Worm (Caenorhabditis elegans) whole organism, mixed stage, embryonic: ENCODE measurements around the gene T02E9.6.

Experiments used
- M03D4.4 ChIP-seq: sonication (generic microtip); optimal IDR thresholded peaks from 2 replicates; lab custom pipeline; 2017; ENCODE audit warnings: mild to moderate bottlenecking, missing genetic modification characterization, missing compliant biosample characterization
- bed-3 ChIP-seq: fragments of 200-800 bp; sonication (Bioruptor generic); optimal IDR thresholded peaks from 3 replicates; lab custom pipeline; 2018; ENCODE audit warnings: mild to moderate bottlenecking, missing genetic modification characterization, moderate library complexity, missing compliant biosample characterization
- blmp-1 ChIP-seq: fragments of 150-350 bp; optimal IDR thresholded peaks from 2 replicates; lab custom pipeline; 2014; ENCODE audit warnings: missing biosample characterization, missing genetic modification characterization
- ceh-39 ChIP-seq: fragments of 150-350 bp; optimal IDR thresholded peaks from 2 replicates; lab custom pipeline; 2014; ENCODE audit warnings: missing biosample characterization, missing genetic modification characterization
- ceh-43 ChIP-seq: fragments of 200-800 bp; sonication (Bioruptor generic); optimal IDR thresholded peaks from 2 replicates; lab custom pipeline; 2018; ENCODE audit warnings: mild to moderate bottlenecking, missing genetic modification characterization, moderate library complexity, missing compliant biosample characterization
- ceh-83 ChIP-seq: fragments of 200-800 bp; sonication (Bioruptor generic); optimal IDR thresholded peaks from 2 replicates; lab custom pipeline; 2018; ENCODE audit warnings: mild to moderate bottlenecking, missing genetic modification characterization, missing compliant biosample characterization
- ces-1 ChIP-seq: fragments of 150-350 bp; optimal IDR thresholded peaks from 2 replicates; lab custom pipeline; 2014; ENCODE audit warnings: missing biosample characterization, missing genetic modification reagents, missing genetic modification characterization
- cnd-1 ChIP-seq: fragments of 200-800 bp; sonication (Bioruptor generic); optimal IDR thresholded peaks from 2 replicates; lab custom pipeline; 2018; ENCODE audit warnings: mild to moderate bottlenecking, missing genetic modification characterization, missing compliant biosample characterization
- drap-1 ChIP-seq: fragments of 200-800 bp; sonication (Bioruptor generic); optimal IDR thresholded peaks from 3 replicates; lab custom pipeline; 2018; ENCODE audit warnings: mild to moderate bottlenecking, missing genetic modification characterization, missing compliant biosample characterization
- elt-1 ChIP-seq: sonication (generic microtip); optimal IDR thresholded peaks from 2 replicates; lab custom pipeline; 2017; ENCODE audit warnings: missing genetic modification characterization, mild to moderate bottlenecking, missing compliant biosample characterization, antibody characterized with exemption, moderate library complexity, borderline replicate concordance; ENCODE audit not compliant: insufficient read depth
- elt-3 ChIP-seq: fragments of 150-350 bp; optimal IDR thresholded peaks from 2 replicates; lab custom pipeline; 2014; ENCODE audit warnings: missing biosample characterization, missing genetic modification characterization
- ham-2 ChIP-seq: fragments of 200-800 bp; sonication (Bioruptor generic); optimal IDR thresholded peaks from 2 replicates; lab custom pipeline; 2018; ENCODE audit warnings: mild to moderate bottlenecking, missing genetic modification characterization, missing compliant biosample characterization
- hlh-1 ChIP-seq: fragments of 150-350 bp; optimal IDR thresholded peaks from 2 replicates; lab custom pipeline; 2014; ENCODE audit warnings: missing biosample characterization, missing genetic modification reagents, missing genetic modification characterization
- lin-13 ChIP-seq: fragments of 150-350 bp; optimal IDR thresholded peaks from 2 replicates; lab custom pipeline; 2014; ENCODE audit warnings: missing biosample characterization, missing genetic modification characterization
- lin-32 ChIP-seq: fragments of 200-800 bp; sonication (Bioruptor generic); optimal IDR thresholded peaks from 2 replicates; lab custom pipeline; 2018; ENCODE audit warnings: mild to moderate bottlenecking, missing genetic modification characterization, missing compliant biosample characterization
- lsy-2 ChIP-seq: fragments of 150-350 bp; optimal IDR thresholded peaks from 2 replicates; lab custom pipeline; 2014; ENCODE audit warnings: missing biosample characterization, missing genetic modification characterization
- mab-5 ChIP-seq: fragments of 150-350 bp; optimal IDR thresholded peaks from 2 replicates; lab custom pipeline; 2014; ENCODE audit warnings: missing biosample characterization, missing genetic modification characterization
- nhr-12 ChIP-seq: fragments of 150-350 bp; optimal IDR thresholded peaks from 2 replicates; lab custom pipeline; 2014; ENCODE audit warnings: missing biosample characterization, missing genetic modification characterization
- nhr-2 ChIP-seq: fragments of 150-350 bp; optimal IDR thresholded peaks from 2 replicates; lab custom pipeline; 2014; ENCODE audit warnings: missing biosample characterization, missing genetic modification characterization
- nhr-237 ChIP-seq: fragments of 150-350 bp; optimal IDR thresholded peaks from 2 replicates; lab custom pipeline; 2014; ENCODE audit warnings: missing biosample characterization, missing genetic modification characterization
- nhr-28 ChIP-seq: fragments of 150-350 bp; optimal IDR thresholded peaks from 2 replicates; lab custom pipeline; 2014; ENCODE audit warnings: missing biosample characterization, missing genetic modification characterization
- nhr-76 ChIP-seq: sonication (generic microtip); optimal IDR thresholded peaks from 2 replicates; lab custom pipeline; 2017; ENCODE audit warnings: missing biosample characterization, missing genetic modification characterization
- pha-4 ChIP-seq: fragments of 150-350 bp; optimal IDR thresholded peaks from 2 replicates; lab custom pipeline; 2018; ENCODE audit warnings: missing biosample characterization, missing genetic modification reagents, missing genetic modification characterization
- sem-2 ChIP-seq: fragments of 200-800 bp; sonication (Bioruptor generic); optimal IDR thresholded peaks from 2 replicates; lab custom pipeline; 2018; ENCODE audit warnings: mild to moderate bottlenecking, missing genetic modification characterization, missing compliant biosample characterization
- snpc-4 ChIP-seq: fragments of 150-350 bp; optimal IDR thresholded peaks from 2 replicates; lab custom pipeline; 2014; ENCODE audit warnings: missing biosample characterization, missing genetic modification characterization
- sptf-1 ChIP-seq: sonication (generic microtip); optimal IDR thresholded peaks from 2 replicates; lab custom pipeline; 2017; ENCODE audit warnings: mild to moderate bottlenecking, missing genetic modification characterization, moderate library complexity, missing compliant biosample characterization
- tbx-8 ChIP-seq: fragments of 200-800 bp; sonication (Bioruptor generic); optimal IDR thresholded peaks from 2 replicates; lab custom pipeline; 2018; ENCODE audit warnings: mild to moderate bottlenecking, missing genetic modification characterization, moderate library complexity, missing compliant biosample characterization
- unc-120 ChIP-seq: sonication (generic microtip); optimal IDR thresholded peaks from 2 replicates; lab custom pipeline; 2017; ENCODE audit warnings: missing genetic modification characterization, missing compliant biosample characterization; ENCODE audit not compliant: poor library complexity, severe bottlenecking
- unc-39 ChIP-seq: fragments of 150-350 bp; optimal IDR thresholded peaks from 2 replicates; lab custom pipeline; 2014; ENCODE audit warnings: missing biosample characterization, missing genetic modification characterization
- unc-62 ChIP-seq: fragments of 150-350 bp; optimal IDR thresholded peaks from 2 replicates; lab custom pipeline; 2014; ENCODE audit warnings: missing biosample characterization, missing genetic modification reagents, missing genetic modification characterization
- zip-8 ChIP-seq: fragments of 150-350 bp; optimal IDR thresholded peaks from 2 replicates; lab custom pipeline; 2014; ENCODE audit warnings: missing biosample characterization, missing genetic modification characterization
- ztf-11 ChIP-seq: fragments of 150-350 bp; optimal IDR thresholded peaks from 2 replicates; lab custom pipeline; 2014; ENCODE audit warnings: missing biosample characterization, missing genetic modification characterization

The T02E9.6 gene

ce11 chrV:11307781-11308180, 26.3 kb downstream of the T02E9.6 start:
- TF ChIP-seq blmp-1, result no peak
- peak; percentile 72 for TF ChIP-seq mab-5 (tag; lab: Kevin White, UChicago)
- TF ChIP-seq elt-3 (tag; lab: Kevin White, UChicago), result no peak
- no peak for TF ChIP-seq lin-32 (GFP tag; lab: Kevin White, UChicago)
- no peak for TF ChIP-seq lin-13
- no peak for TF ChIP-seq ceh-83
- peak; percentile 87 for TF ChIP-seq unc-120 (tag; lab: Kevin White, UChicago)
- peak; percentile 98 for TF ChIP-seq unc-62 (GFP tag; lab: Kevin White, UChicago)
- TF ChIP-seq ceh-43, result no peak
- TF ChIP-seq nhr-2 (tag; lab: Kevin White, UChicago), result no peak
- TF ChIP-seq sem-2 (GFP tag; lab: Kevin White, UChicago), result no peak
- no peak for TF ChIP-seq nhr-12 (tag; lab: Kevin White, UChicago)
- no peak for TF ChIP-seq snpc-4 (tag; lab: Kevin White, UChicago)
- TF ChIP-seq bed-3 (GFP tag; lab: Kevin White, UChicago), result no peak
- no peak for TF ChIP-seq pha-4 (tag; lab: Kevin White, UChicago)
- peak; percentile 1 for TF ChIP-seq hlh-1 (tag; lab: Kevin White, UChicago)

ce11 chrV:11304879-11305278, 29.2 kb downstream of the T02E9.6 start, which contains the start of gene srh-45:
Gene srh-45, minus strand, starts transcription at chrV:11304979.
- TF ChIP-seq ces-1 (GFP tag; lab: Kevin White, UChicago) (no peak), nhr-2 (tag; lab: Kevin White, UChicago) (no peak), unc-39 (tag; lab: Kevin White, UChicago) (no peak), nhr-28 (tag; lab: Kevin White, UChicago) (no peak), cnd-1 (tag; lab: Kevin White, UChicago) (no peak), mab-5 (tag; lab: Kevin White, UChicago) (no peak), tbx-8 (GFP tag; lab: Kevin White, UChicago) (no peak), nhr-76 (tag; lab: Kevin White, UChicago) (no peak), sem-2 (GFP tag; lab: Kevin White, UChicago) (no peak), pha-4 (tag; lab: Kevin White, UChicago) (no peak), hlh-1 (tag; lab: Kevin White, UChicago) (no peak), unc-62 (GFP tag; lab: Kevin White, UChicago) (no peak), M03D4.4 (tag; lab: Kevin White, UChicago) (no peak), elt-1 (tag; lab: Kevin White, UChicago) (no peak), ceh-83 (no peak), sptf-1 (no peak), ceh-39 (tag; lab: Kevin White, UChicago) (no peak), drap-1 (GFP tag; lab: Kevin White, UChicago) (no peak)

- TF ChIP-seq cnd-1 (tag; lab: Kevin White, UChicago) (no peak), ceh-39 (tag; lab: Kevin White, UChicago) (no peak), nhr-28 (tag; lab: Kevin White, UChicago) (no peak), snpc-4 (tag; lab: Kevin White, UChicago) (no peak), ztf-11 (tag; lab: Kevin White, UChicago) (no peak), nhr-2 (tag; lab: Kevin White, UChicago) (no peak), nhr-237 (tag; lab: Kevin White, UChicago) (no peak), nhr-76 (tag; lab: Kevin White, UChicago) (no peak), zip-8 (tag; lab: Kevin White, UChicago) (no peak), ces-1 (GFP tag; lab: Kevin White, UChicago) (no peak), lin-32 (GFP tag; lab: Kevin White, UChicago) (no peak), M03D4.4 (tag; lab: Kevin White, UChicago) (no peak), drap-1 (GFP tag; lab: Kevin White, UChicago) (no peak), mab-5 (tag; lab: Kevin White, UChicago) (no peak), sptf-1 (no peak), lsy-2 (tag; lab: Kevin White, UChicago) (no peak), ham-2 (no peak), sem-2 (GFP tag; lab: Kevin White, UChicago) (no peak)
Observed at ce11 chrV:11304200-11304599, 29.9 kb downstream of the T02E9.6 start.

- TF ChIP-seq ceh-43, result no peak
- no peak for TF ChIP-seq cnd-1 (tag; lab: Kevin White, UChicago)
Observed at ce11 chrV:11302698-11303097, 31.4 kb downstream of the T02E9.6 start, which contains the start of gene srh-46. Gene srh-46, minus strand, starts transcription at chrV:11302886.
